Worm (Caenorhabditis elegans) whole organism, young adult: ENCODE measurements around the gene nmgp-1.

ENCODE experiments used
- B0019.2 ChIP-seq: fragments of 200-800 bp; sonication (Bioruptor generic); conservative IDR thresholded peaks from 2 replicates; pipeline ENCODE4 v1.3.6; 2022; ENCODE audit warnings: missing genetic modification reagents, missing genetic modification characterization, missing compliant biosample characterization
- B0035.1 ChIP-seq: sonication (generic microtip); optimal IDR thresholded peaks from 2 replicates; lab custom pipeline; 2016; ENCODE audit warnings: missing genetic modification characterization, mild to moderate bottlenecking, missing compliant biosample characterization, missing genotype, missing genetic modification reagents
- B0261.1 ChIP-seq: sonication (generic microtip); optimal IDR thresholded peaks from 2 replicates; lab custom pipeline; 2016; ENCODE audit warnings: mild to moderate bottlenecking, missing genetic modification characterization, moderate library complexity, missing compliant biosample characterization
- B0336.3 ChIP-seq: fragments of 200-800 bp; sonication (Bioruptor generic); IDR thresholded peaks from 2 replicates; pipeline ENCODE4 v1.3.6; 2022; ENCODE audit warnings: missing genetic modification characterization, missing compliant biosample characterization
- C17E4.6 ChIP-seq: fragments of 200-800 bp; sonication (Bioruptor generic); IDR thresholded peaks from 2 replicates; pipeline ENCODE4 v1.3.6; 2022; ENCODE audit warnings: missing genetic modification reagents, missing genetic modification characterization, missing compliant biosample characterization
- D2030.7 ChIP-seq: fragments of 200-800 bp; sonication (Bioruptor generic); IDR thresholded peaks from 2 replicates; pipeline ENCODE4 v1.3.6; 2022; ENCODE audit warnings: missing genetic modification reagents, missing genetic modification characterization, missing compliant biosample characterization
- F10E7.11 ChIP-seq: sonication (generic microtip); optimal IDR thresholded peaks from 2 replicates; lab custom pipeline; 2017; ENCODE audit warnings: mild to moderate bottlenecking, missing genetic modification characterization, moderate library complexity, missing compliant biosample characterization
- F57A8.1 ChIP-seq: fragments of 200-800 bp; sonication (Bioruptor generic); optimal IDR thresholded peaks from 2 replicates; lab custom pipeline; 2018; ENCODE audit warnings: mild to moderate bottlenecking, missing genetic modification characterization, moderate library complexity, missing compliant biosample characterization
- F57C9.4 ChIP-seq: sonication (generic microtip); optimal IDR thresholded peaks from 2 replicates; lab custom pipeline; 2017; ENCODE audit warnings: mild to moderate bottlenecking, missing genetic modification characterization, missing compliant biosample characterization
- K11D2.4 ChIP-seq: fragments of 200-800 bp; sonication (Bioruptor generic); IDR thresholded peaks from 2 replicates; pipeline ENCODE4 v1.3.6; 2022; ENCODE audit warnings: missing genetic modification reagents, missing genetic modification characterization, missing compliant biosample characterization
- K12H6.12 ChIP-seq: fragments of 200-800 bp; sonication (Bioruptor generic); optimal IDR thresholded peaks from 2 replicates; lab custom pipeline; 2018; ENCODE audit warnings: mild to moderate bottlenecking, missing genetic modification characterization, missing compliant biosample characterization
- T07F8.4 ChIP-seq: sonication (generic microtip); optimal IDR thresholded peaks from 2 replicates; lab custom pipeline; 2016; ENCODE audit warnings: mild to moderate bottlenecking, missing genetic modification characterization, moderate library complexity, missing compliant biosample characterization
- T26A5.8 ChIP-seq: sonication (generic microtip); optimal IDR thresholded peaks from 2 replicates; lab custom pipeline; 2016; ENCODE audit warnings: missing genetic modification characterization, missing compliant biosample characterization
- Y53F4B.3 ChIP-seq: fragments of 200-800 bp; sonication (Bioruptor generic); IDR thresholded peaks from 2 replicates; pipeline ENCODE4 v1.3.6; 2022; ENCODE audit warnings: missing genetic modification reagents, missing genetic modification characterization, missing compliant biosample characterization
- Y95B8A.8 ChIP-seq: fragments of 200-800 bp; sonication (Bioruptor generic); IDR thresholded peaks from 2 replicates; pipeline ENCODE4 v1.3.6; 2022; ENCODE audit warnings: missing genetic modification reagents, missing genetic modification characterization, missing compliant biosample characterization
- akir-1 ChIP-seq: fragments of 200-800 bp; sonication (Bioruptor generic); optimal IDR thresholded peaks from 2 replicates; lab custom pipeline; 2018; ENCODE audit warnings: mild to moderate bottlenecking, missing genetic modification characterization, moderate library complexity, missing compliant biosample characterization
- attf-3 ChIP-seq: fragments of 200-800 bp; sonication (Bioruptor generic); conservative IDR thresholded peaks from 2 replicates; pipeline ENCODE4 v1.3.6; 2022; ENCODE audit warnings: missing genetic modification reagents, missing genetic modification characterization, missing compliant biosample characterization
- ceh-27 ChIP-seq: fragments of 200-800 bp; sonication (Bioruptor generic); optimal IDR thresholded peaks from 2 replicates; lab custom pipeline; 2018; ENCODE audit warnings: mild to moderate bottlenecking, missing genetic modification characterization, moderate library complexity, missing compliant biosample characterization
- chd-7 ChIP-seq: sonication (generic microtip); optimal IDR thresholded peaks from 2 replicates; lab custom pipeline; 2016; ENCODE audit warnings: mild to moderate bottlenecking, missing genetic modification characterization, moderate library complexity, missing compliant biosample characterization
- egrh-3 ChIP-seq: fragments of 200-800 bp; sonication (Bioruptor generic); IDR thresholded peaks from 2 replicates; pipeline ENCODE4 v1.3.6; 2022; ENCODE audit warnings: missing genetic modification reagents, missing genetic modification characterization, missing compliant biosample characterization
- gei-17 ChIP-seq: fragments of 200-800 bp; sonication (Bioruptor generic); optimal IDR thresholded peaks from 2 replicates; lab custom pipeline; 2018; ENCODE audit warnings: mild to moderate bottlenecking, missing genetic modification characterization, missing compliant biosample characterization
- hlh-12 ChIP-seq: sonication (generic microtip); optimal IDR thresholded peaks from 2 replicates; lab custom pipeline; 2016; ENCODE audit warnings: missing genetic modification characterization, missing compliant biosample characterization
- hmg-1.2 ChIP-seq: fragments of 200-800 bp; sonication (Bioruptor generic); IDR thresholded peaks from 2 replicates; pipeline ENCODE4 v1.3.6; 2022; ENCODE audit warnings: missing genetic modification reagents, missing genetic modification characterization, missing compliant biosample characterization
- hmg-20 ChIP-seq: fragments of 200-800 bp; sonication (Bioruptor generic); IDR thresholded peaks from 2 replicates; pipeline ENCODE4 v1.3.6; 2022; ENCODE audit warnings: missing genetic modification reagents, missing genetic modification characterization, missing compliant biosample characterization
- hsf-1 ChIP-seq: fragments of 200-800 bp; sonication (Bioruptor generic); IDR thresholded peaks from 2 replicates; pipeline ENCODE4 v1.3.6; 2022; ENCODE audit warnings: missing genetic modification reagents, missing genetic modification characterization, missing compliant biosample characterization
- let-526 ChIP-seq: fragments of 200-800 bp; sonication (Bioruptor generic); IDR thresholded peaks from 2 replicates; pipeline ENCODE4 v1.3.6; 2022; ENCODE audit warnings: missing genetic modification reagents, missing genetic modification characterization, missing compliant biosample characterization
- let-607 ChIP-seq, 2 experiments: fragments of 200-800 bp in 1 of 2; sonication (Bioruptor generic) in 1 of 2; sonication (generic microtip) in 1 of 2; optimal IDR thresholded peaks; 2 replicates each; lab custom pipeline; 2016 to 2018; ENCODE audit warnings: mild to moderate bottlenecking in 2 of 2, missing compliant biosample characterization in 2 of 2, missing genetic modification characterization in 2 of 2, moderate library complexity in 2 of 2, missing genotype in 1 of 2
- lin-26 ChIP-seq: fragments of 200-800 bp; sonication (Bioruptor generic); IDR thresholded peaks from 2 replicates; pipeline ENCODE4 v1.3.6; 2022; ENCODE audit warnings: missing genetic modification reagents, missing genetic modification characterization, missing compliant biosample characterization
- lin-35 ChIP-seq, 3 experiments: fragments of 150-350 bp in 2 of 3; sonication (generic microtip) in 1 of 3; optimal IDR thresholded peaks; 2 replicates each; lab custom pipeline; 2014 to 2018; ENCODE audit warnings: missing biosample characterization in 3 of 3, missing genetic modification characterization in 3 of 3, missing genetic modification reagents in 3 of 3
- madf-10 ChIP-seq: sonication (generic microtip); optimal IDR thresholded peaks from 2 replicates; lab custom pipeline; 2016; ENCODE audit warnings: mild to moderate bottlenecking, missing genetic modification characterization, missing compliant biosample characterization
- madf-3 ChIP-seq: fragments of 200-800 bp; sonication (Bioruptor generic); IDR thresholded peaks from 2 replicates; pipeline ENCODE4 v1.3.6; 2022; ENCODE audit warnings: missing genetic modification reagents, missing genetic modification characterization, missing compliant biosample characterization
- nhr-120 ChIP-seq: fragments of 200-800 bp; sonication (Bioruptor generic); IDR thresholded peaks from 2 replicates; pipeline ENCODE4 v1.3.6; 2022; ENCODE audit warnings: missing genetic modification characterization, missing compliant biosample characterization
- pbrm-1 ChIP-seq: fragments of 200-800 bp; sonication (Bioruptor generic); IDR thresholded peaks from 2 replicates; pipeline ENCODE4 v1.3.6; 2022; ENCODE audit warnings: missing genetic modification reagents, missing genetic modification characterization, missing compliant biosample characterization
- rpc-1 ChIP-seq, 2 experiments: fragments of 150-350 bp in 1 of 2; sonication (generic microtip) in 1 of 2; optimal IDR thresholded peaks; 2 replicates each; lab custom pipeline; 2014 to 2018; ENCODE audit warnings: missing biosample characterization in 1 of 2, missing genetic modification characterization in 1 of 2, missing genetic modification reagents in 1 of 2, missing genotype in 1 of 2
- sdz-38 ChIP-seq: sonication (generic microtip); optimal IDR thresholded peaks from 2 replicates; lab custom pipeline; 2016; ENCODE audit warnings: missing genotype, missing genetic modification characterization, missing compliant biosample characterization
- snpc-3.4 ChIP-seq: sonication (generic microtip); optimal IDR thresholded peaks from 2 replicates; lab custom pipeline; 2017; ENCODE audit warnings: missing genetic modification characterization, mild to moderate bottlenecking, missing compliant biosample characterization, antibody characterized with exemption, moderate library complexity, missing genotype, missing genetic modification reagents
- sptf-2 ChIP-seq: fragments of 200-800 bp; sonication (Bioruptor generic); optimal IDR thresholded peaks from 2 replicates; lab custom pipeline; 2018; ENCODE audit warnings: mild to moderate bottlenecking, missing genetic modification characterization, missing compliant biosample characterization

The nmgp-1 gene

ce11 chrII:6292527-6292926 is 31.9 kb downstream of the nmgp-1 start, which contains the start of gene nyn-3:
TSS of gene nyn-3 (minus strand) at chrII:6292627.
- TF ChIP-seq F57A8.1 (GFP tag; lab: Kevin White, UChicago), result no peak
- TF ChIP-seq T26A5.8 (tag; lab: Kevin White, UChicago), result no peak
- TF ChIP-seq F10E7.11 (tag; lab: Kevin White, UChicago), result no peak
- TF ChIP-seq B0261.1, result no peak
- TF ChIP-seq D2030.7 (GFP tag; lab: Robert Waterston, UW), result no peak
- TF ChIP-seq madf-10 (tag; lab: Kevin White, UChicago), result no peak
- TF ChIP-seq attf-3 (GFP tag; lab: Robert Waterston, UW), result no peak
- TF ChIP-seq Y95B8A.8 (GFP tag; lab: Robert Waterston, UW), result no peak
- no peak for TF ChIP-seq Y53F4B.3 (GFP tag; lab: Robert Waterston, UW)
- TF ChIP-seq snpc-3.4 (tag; lab: Kevin White, UChicago), result no peak

DNA sequence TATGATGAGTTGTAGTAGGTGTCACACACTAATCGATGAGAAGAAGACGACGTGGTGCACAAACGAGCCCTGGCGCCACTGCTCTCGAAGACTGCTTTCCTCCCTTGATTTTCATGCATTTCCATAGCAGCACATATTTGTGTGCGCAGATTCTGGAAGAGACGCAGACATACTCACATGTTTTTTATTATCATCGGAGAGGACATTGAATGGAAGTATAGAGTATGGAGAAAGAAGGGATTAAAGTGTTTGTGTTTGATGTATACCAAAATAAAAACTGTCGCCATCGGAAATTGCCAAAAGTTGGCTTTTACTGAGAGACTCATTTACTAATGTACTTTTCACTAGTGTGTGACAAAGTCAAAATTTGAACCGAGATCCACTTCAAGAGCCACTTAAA is 33.6 kb downstream of the nmgp-1 start, which contains the start of gene mps-1:
Gene mps-1 (minus strand): TSS at position 101 of the 400 bp plus-strand sequence.
- TF ChIP-seq B0019.2 (GFP tag; lab: Robert Waterston, UW) (no peak), madf-3 (GFP tag; lab: Robert Waterston, UW) (no peak), gei-17 (GFP tag; lab: Kevin White, UChicago) (no peak)

ce11 chrII:6303209-6303740 is 42.6 kb downstream of the nmgp-1 start, which contains the start of gene C29F5.1:
TSS of gene C29F5.1 (plus strand) at chrII:6303525.
- no peak for TF ChIP-seq lin-26 (GFP tag; lab: Robert Waterston, UW)
- no peak for TF ChIP-seq egrh-3 (GFP tag; lab: Robert Waterston, UW)
- no peak for TF ChIP-seq hsf-1
- no peak for TF ChIP-seq nhr-120 (GFP tag; lab: Robert Waterston, UW)

ce11 chrII:6306125-6306524 is 45.5 kb downstream of the nmgp-1 start, which contains the start of gene C29F5.8:
TSS of gene C29F5.8 (plus strand) at chrII:6306425.
- TF ChIP-seq ceh-27 (GFP tag; lab: Kevin White, UChicago), result no peak
- no peak for TF ChIP-seq akir-1 (GFP tag; lab: Kevin White, UChicago)
- TF ChIP-seq D2030.7 (GFP tag; lab: Robert Waterston, UW), result no peak
- TF ChIP-seq sptf-2 (GFP tag; lab: Kevin White, UChicago), result no peak
- no peak for TF ChIP-seq F10E7.11 (tag; lab: Kevin White, UChicago)

DNA sequence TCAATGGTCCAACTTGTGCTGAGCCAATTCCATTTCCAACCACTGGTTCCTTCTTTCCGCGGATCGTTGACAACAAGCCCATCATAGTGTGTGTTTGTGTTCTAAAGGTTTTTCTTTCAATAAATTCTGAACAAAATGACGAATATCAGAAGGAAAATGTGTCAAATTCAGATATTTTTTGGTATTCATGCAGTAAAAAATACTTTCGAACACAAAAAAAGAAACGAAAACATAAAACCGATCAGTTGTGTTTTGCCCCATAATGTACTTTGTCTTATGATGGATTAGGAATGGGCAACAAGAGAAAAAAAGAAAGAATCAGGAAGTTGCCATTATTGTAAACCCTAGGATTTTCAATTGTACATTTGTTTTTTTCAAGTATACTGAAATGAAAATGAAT is 48.5 kb downstream of the nmgp-1 start, which contains the start of gene glb-10:
Gene glb-10 (minus strand): TSS at position 101 of the 400 bp plus-strand sequence.
- no peak for TF ChIP-seq C17E4.6 (GFP tag; lab: Robert Waterston, UW)

ce11 chrII:6311459-6311858 is 50.8 kb downstream of the nmgp-1 start:
- TF ChIP-seq Y53F4B.3 (GFP tag; lab: Robert Waterston, UW), result no peak
- no peak for TF ChIP-seq hmg-1.2 (GFP tag; lab: Robert Waterston, UW)
- no peak for TF ChIP-seq B0261.1
- TF ChIP-seq B0035.1 (tag; lab: Kevin White, UChicago), result no peak
- TF ChIP-seq K12H6.12 (tag; lab: Kevin White, UChicago), result no peak
- TF ChIP-seq K11D2.4 (GFP tag; lab: Robert Waterston, UW), result no peak
- no peak for TF ChIP-seq hmg-20 (GFP tag; lab: Robert Waterston, UW)

DNA sequence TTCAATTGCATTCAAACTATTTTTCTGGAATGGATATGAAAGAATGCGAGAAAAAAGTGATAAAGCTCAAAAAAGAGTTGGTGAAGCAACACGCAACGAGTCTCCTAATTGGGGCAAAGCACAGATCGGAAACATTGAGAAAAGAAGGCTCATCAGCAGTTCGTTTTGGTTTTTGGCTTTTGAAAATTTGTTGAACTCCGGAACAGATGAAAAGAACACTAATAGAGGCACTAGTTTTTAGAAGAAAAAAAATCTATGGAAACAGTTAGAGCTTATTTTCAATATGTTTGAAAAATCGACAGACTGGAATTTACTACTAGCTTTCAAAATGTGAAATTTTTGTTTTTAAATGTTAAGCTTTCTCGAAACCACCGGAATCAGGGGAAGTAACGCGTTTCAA is 51.2 kb downstream of the nmgp-1 start:
- no peak for TF ChIP-seq lin-26 (GFP tag; lab: Robert Waterston, UW)
- no peak for TF ChIP-seq let-607 (tag; optimal IDR thresholded peaks at IDR 0.05; lab: Kevin White, UChicago)
- no peak for TF ChIP-seq let-526 (GFP tag; lab: Robert Waterston, UW)
- no peak for TF ChIP-seq B0336.3 (GFP tag; lab: Robert Waterston, UW)
- no peak for TF ChIP-seq pbrm-1 (GFP tag; lab: Robert Waterston, UW)
- no peak for TF ChIP-seq K12H6.12 (tag; lab: Kevin White, UChicago)
- TF ChIP-seq rpc-1 (optimal IDR thresholded peaks at IDR 0.05; lab: Kevin White, UChicago), result no peak
- no peak for TF ChIP-seq rpc-1 (tag; optimal IDR thresholded peaks at IDR 0.05; lab: Kevin White, UChicago)
- no peak for TF ChIP-seq T07F8.4 (tag; lab: Kevin White, UChicago)
- TF ChIP-seq chd-7 (tag; lab: Kevin White, UChicago), result no peak
- TF ChIP-seq lin-35 (GFP tag; optimal IDR thresholded peaks at IDR 0.05; lab: Kevin White, UChicago), result no peak
- TF ChIP-seq F57C9.4 (tag; lab: Kevin White, UChicago), result no peak
- no peak for TF ChIP-seq sdz-38 (tag; lab: Kevin White, UChicago)
- no peak for TF ChIP-seq hlh-12 (tag; lab: Kevin White, UChicago)
